Fruit fly (Drosophila melanogaster) whole organism, embryonic: ENCODE measurements around the gene CG43147.

Source experiments
- Bgb ChIP-seq: fragments of 200-800 bp; sonication (Bioruptor generic); IDR thresholded peaks from 2 replicates; pipeline ENCODE4 v1.3.6; 2022; ENCODE audit warnings: missing biosample characterization, missing genetic modification characterization; ENCODE audit not compliant: partially characterized antibody
- CG10274 ChIP-seq: fragments of 200-800 bp; sonication (Bioruptor generic); optimal IDR thresholded peaks from 3 replicates; lab custom pipeline; 2017; ENCODE audit warnings: missing biosample characterization, mild to moderate bottlenecking, missing genetic modification characterization
- CG12155 ChIP-seq: fragments of 200-800 bp; sonication (Bioruptor generic); optimal IDR thresholded peaks from 3 replicates; lab custom pipeline; 2016; ENCODE audit warnings: missing biosample characterization, missing genetic modification characterization
- CG12236 ChIP-seq: fragments of 200-800 bp; sonication (Bioruptor generic); optimal IDR thresholded peaks from 2 replicates; lab custom pipeline; 2016; ENCODE audit warnings: missing biosample characterization, missing genetic modification characterization
- CG15601 ChIP-seq: fragments of 200-800 bp; sonication (Bioruptor generic); optimal IDR thresholded peaks from 3 replicates; lab custom pipeline; 2019; ENCODE audit warnings: missing biosample characterization, mild to moderate bottlenecking, missing genetic modification characterization, moderate library complexity
- CG6765 ChIP-seq: fragments of 200-800 bp; sonication (Bioruptor generic); optimal IDR thresholded peaks from 3 replicates; lab custom pipeline; 2017; ENCODE audit warnings: missing biosample characterization, mild to moderate bottlenecking, missing genetic modification characterization
- CG8765 ChIP-seq: fragments of 200-800 bp; sonication (Bioruptor generic); IDR thresholded peaks from 2 replicates; pipeline ENCODE4 v1.3.6; 2022; ENCODE audit warnings: missing biosample characterization, missing genetic modification characterization
- CG9215 ChIP-seq: fragments of 200-800 bp; sonication (Bioruptor generic); IDR thresholded peaks from 2 replicates; pipeline ENCODE4 v1.3.6; 2022; ENCODE audit warnings: missing biosample characterization, missing genetic modification characterization
- CoRest ChIP-seq: fragments of 200-800 bp; sonication (Bioruptor generic); optimal IDR thresholded peaks from 3 replicates; lab custom pipeline; 2018; ENCODE audit warnings: missing biosample characterization, mild to moderate bottlenecking, missing genetic modification characterization, moderate library complexity
- Dbx ChIP-seq: fragments of 200-800 bp; sonication (Bioruptor generic); IDR thresholded peaks from 3 replicates; pipeline ENCODE4 v1.3.6; 2022; ENCODE audit warnings: missing biosample characterization, missing genetic modification characterization
- Dref ChIP-seq: fragments of 200-800 bp; sonication (Bioruptor generic); IDR thresholded peaks from 2 replicates; pipeline ENCODE4 v1.3.6; 2022; ENCODE audit warnings: missing biosample characterization, missing genetic modification characterization
- kah ChIP-seq: fragments of 200-800 bp; sonication (Bioruptor generic); optimal IDR thresholded peaks from 2 replicates; lab custom pipeline; 2018; ENCODE audit warnings: missing biosample characterization, mild to moderate bottlenecking, missing genetic modification characterization
- nom ChIP-seq: fragments of 200-800 bp; sonication (Bioruptor generic); optimal IDR thresholded peaks from 2 replicates; lab custom pipeline; 2017; ENCODE audit warnings: missing biosample characterization, missing genetic modification characterization, mild to moderate bottlenecking, moderate library complexity, missing genetic modification reagents
- pb ChIP-seq: fragments of 200-800 bp; sonication (Bioruptor generic); optimal IDR thresholded peaks from 3 replicates; lab custom pipeline; 2016; ENCODE audit warnings: missing biosample characterization, missing genetic modification characterization

dm6 chr3L:13301335-13301734 lies 1.4 kb upstream of the CG43147 start, which contains the start of gene SP:
- TF ChIP-seq CG10274 (GFP tag; lab: Kevin White, UChicago) (no peak), CG12155 (GFP tag; lab: Kevin White, UChicago) (no peak), Bgb (GFP tag; lab: Robert Waterston, UW) (no peak), Dbx (GFP tag; lab: Robert Waterston, UW) (no peak), pb (GFP tag; lab: Kevin White, UChicago) (no peak), kah (GFP tag; lab: Kevin White, UChicago) (no peak), CG9215 (no peak), Dref (GFP tag; lab: Robert Waterston, UW) (no peak), CG6765 (no peak), CG8765 (no peak), nom (GFP tag; lab: Kevin White, UChicago) (no peak), CG15601 (tag; lab: Kevin White, UChicago) (no peak), CoRest (tag; lab: Kevin White, UChicago) (no peak), CG12236 (GFP tag; lab: Kevin White, UChicago) (no peak)
